Worm (Caenorhabditis elegans): ENCODE data around the gene tlp-1.
"Not testable (repeated sequence)": the region's sequence is repeated elsewhere in the genome, so short reads cannot be mapped to it uniquely, and the experiment has no call there.

DNA sequence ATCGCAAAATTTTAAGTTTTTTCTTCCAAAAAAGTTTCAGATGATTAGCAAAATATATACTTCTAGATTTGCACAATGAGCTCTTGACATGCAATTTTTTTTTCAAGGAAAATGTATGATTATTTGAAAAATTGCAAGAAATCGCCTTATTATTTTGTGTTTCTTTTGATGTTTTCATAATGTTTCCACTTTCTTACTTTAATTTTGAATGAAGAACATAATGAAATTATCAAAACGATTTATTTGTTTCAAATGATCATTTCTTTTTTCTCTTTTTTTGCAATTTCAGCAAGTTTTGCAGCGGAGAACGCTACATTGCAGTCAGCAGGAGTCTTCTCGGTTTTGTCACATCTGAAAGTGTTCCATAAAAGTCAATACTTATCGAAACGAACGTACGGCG, 51.9 kb downstream of the tlp-1 start, which contains the start of gene Y45F10C.6:
- TF ChIP-seq egl-27 (tag; optimal IDR thresholded peaks at IDR 0.05); nhr-12 (tag; optimal IDR thresholded peaks at IDR 0.05); F13H6.1 (tag; optimal IDR thresholded peaks at IDR 0.05); ceh-16 (tag; optimal IDR thresholded peaks at IDR 0.05); ztf-11 (tag; optimal IDR thresholded peaks at IDR 0.05); ceh-82 (tag; optimal IDR thresholded peaks at IDR 0.05); mdl-1 (tag; optimal IDR thresholded peaks at IDR 0.05); lsy-2 (tag; optimal IDR thresholded peaks at IDR 0.05); lin-13 (GFP tag; optimal IDR thresholded peaks at IDR 0.05); lin-11 (tag; optimal IDR thresholded peaks at IDR 0.05); lin-39 (tag; optimal IDR thresholded peaks at IDR 0.05): not testable (repeated sequence)
